Fruit fly (Drosophila melanogaster): ENCODE data around the gene CG15210.

CG15210 gene

DNA sequence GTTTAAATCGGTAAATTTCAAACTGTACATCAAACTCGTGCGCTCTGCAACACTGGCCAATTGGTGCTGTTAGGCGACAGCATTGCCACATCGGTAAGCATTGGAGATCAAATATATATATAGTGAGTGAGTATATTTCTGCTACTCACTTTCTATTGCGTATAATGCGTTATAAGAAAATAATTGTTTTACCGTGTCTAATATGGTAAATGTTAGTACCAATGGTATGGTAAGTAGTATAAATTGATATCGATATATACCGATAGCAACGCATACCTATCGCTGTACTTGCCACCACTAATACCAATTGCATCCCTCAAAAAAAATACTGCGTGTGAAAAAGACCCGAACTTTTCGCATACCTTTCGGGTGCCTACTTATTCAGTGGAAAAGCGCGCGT is 18.3 kb downstream of the CG15210 start, which contains the start of the genes sofe and CG2186:
TSS of gene sofe (minus strand) at position 38 of the 400 bp plus-strand sequence.
TSS of gene CG2186 (plus strand) at position 280 of the 400 bp plus-strand sequence.
- TF ChIP-seq CG10462 (GFP tag; optimal IDR thresholded peaks at IDR 0.05): no peak
- TF ChIP-seq ham (GFP tag; IDR thresholded peaks at IDR 0.05): no peak
- TF ChIP-seq CG14014 (GFP tag; IDR thresholded peaks at IDR 0.05): peak; percentile 20; the same call in 1 of the 2 replicates
- TF ChIP-seq sc (optimal IDR thresholded peaks at IDR 0.05): no peak
- TF ChIP-seq sc (GFP tag; optimal IDR thresholded peaks at IDR 0.05): no peak
- peak; percentile 54 for TF ChIP-seq HLH54F (GFP tag; optimal IDR thresholded peaks at IDR 0.05)
- TF ChIP-seq Hr51 (GFP tag; optimal IDR thresholded peaks at IDR 0.05): peak; percentile 30 to 55
- no peak for TF ChIP-seq BtbVII (GFP tag; optimal IDR thresholded peaks at IDR 0.05)
- peak; percentile 48; the same call in 1 of the 3 replicates for TF ChIP-seq ken (GFP tag; IDR thresholded peaks at IDR 0.05)
- TF ChIP-seq CG11085 (GFP tag; IDR thresholded peaks at IDR 0.05): no peak
- TF ChIP-seq CG17186 (GFP tag; optimal IDR thresholded peaks at IDR 0.05): peak; percentile 68
- TF ChIP-seq ase (GFP tag; IDR thresholded peaks at IDR 0.05): no peak
- no peak for TF ChIP-seq nom (GFP tag; optimal IDR thresholded peaks at IDR 0.05)
- TF ChIP-seq salm (tag; optimal IDR thresholded peaks at IDR 0.05): no peak
- peak; percentile 38; the same call in 1 of the 2 replicates for TF ChIP-seq ttk (GFP tag; IDR thresholded peaks at IDR 0.05)
- peak; percentile 28 for TF ChIP-seq ERR (GFP tag; optimal IDR thresholded peaks at IDR 0.05)
- peak; percentile 38; the same call in 1 of the 2 replicates for TF ChIP-seq CG9215 (GFP tag; IDR thresholded peaks at IDR 0.05)
- TF ChIP-seq CG6254 (GFP tag; optimal IDR thresholded peaks at IDR 0.05): no peak
- TF ChIP-seq corto (GFP tag; optimal IDR thresholded peaks at IDR 0.05): no peak
- TF ChIP-seq unc-4 (GFP tag; IDR thresholded peaks at IDR 0.05; ENCODE audit: partially characterized antibody): peak; percentile 89
- TF ChIP-seq vvl (GFP tag; IDR thresholded peaks at IDR 0.05): peak; percentile 64; the same call in 1 of the 2 replicates
- TF ChIP-seq CG14860 (GFP tag; IDR thresholded peaks at IDR 0.05; ENCODE audit: partially characterized antibody): peak; percentile 80
- TF ChIP-seq gce (GFP tag; IDR thresholded peaks at IDR 0.05): no peak
- peak; percentile 97 for TF ChIP-seq CG10267 (tag; optimal IDR thresholded peaks at IDR 0.05)
- peak; percentile 69 for TF ChIP-seq Dref (GFP tag; IDR thresholded peaks at IDR 0.05)
- TF ChIP-seq Dbx (GFP tag; IDR thresholded peaks at IDR 0.05): peak; percentile 57; the same call in 1 of the 3 replicates
- peak; percentile 46 for TF ChIP-seq CG12659 (GFP tag; optimal IDR thresholded peaks at IDR 0.05)
- TF ChIP-seq chif (GFP tag; optimal IDR thresholded peaks at IDR 0.05): peak in 1 of 2 experiments; percentile 36
- TF ChIP-seq Dip2 (GFP tag; IDR thresholded peaks at IDR 0.05): no peak
- TF ChIP-seq Opbp (GFP tag; IDR thresholded peaks at IDR 0.05; ENCODE audit: partially characterized antibody): peak; percentile 75
- TF ChIP-seq wor (GFP tag; IDR thresholded peaks at IDR 0.05): no peak
- TF ChIP-seq ap (GFP tag; IDR thresholded peaks at IDR 0.05): no peak
- TF ChIP-seq z (GFP tag; IDR thresholded peaks at IDR 0.05): no peak
- peak in 1 of 3 experiments; percentile 25 for TF ChIP-seq Stat92E (GFP tag; optimal IDR thresholded peaks at IDR 0.05)
- TF ChIP-seq CG5180 (GFP tag; optimal IDR thresholded peaks at IDR 0.05): no peak
- no peak for TF ChIP-seq run (tag; optimal IDR thresholded peaks at IDR 0.05)
- TF ChIP-seq unpg (GFP tag; optimal IDR thresholded peaks at IDR 0.05): peak; percentile 53
- TF ChIP-seq NK7.1 (GFP tag; optimal IDR thresholded peaks at IDR 0.05): peak; percentile 14
- TF ChIP-seq CG17802 (tag; optimal IDR thresholded peaks at IDR 0.05): no peak
- TF ChIP-seq Dad (GFP tag; optimal IDR thresholded peaks at IDR 0.05): no peak
- no peak for TF ChIP-seq Doc2 (GFP tag; IDR thresholded peaks at IDR 0.05)
- TF ChIP-seq ranshi (GFP tag; IDR thresholded peaks at IDR 0.05): 0 out of 2 replicates have a peak, but pooled peaks have one; percentile 10
- peak; percentile 57 for TF ChIP-seq MBD-R2 (GFP tag; IDR thresholded peaks at IDR 0.05)
- peak; percentile 10 for TF ChIP-seq Mad (GFP tag; optimal IDR thresholded peaks at IDR 0.05)
- no peak for TF ChIP-seq Hmx (GFP tag; optimal IDR thresholded peaks at IDR 0.05)
- no peak for TF ChIP-seq CG1529 (GFP tag; optimal IDR thresholded peaks at IDR 0.05)
- TF ChIP-seq cas (GFP tag; IDR thresholded peaks at IDR 0.05): 0 out of 2 replicates have a peak, but pooled peaks have one; percentile 31
- peak; percentile 85 for TF ChIP-seq amos (GFP tag; IDR thresholded peaks at IDR 0.05; ENCODE audit: partially characterized antibody)
- no peak for TF ChIP-seq seq (GFP tag; IDR thresholded peaks at IDR 0.05)
- TF ChIP-seq CG17912 (GFP tag; optimal IDR thresholded peaks at IDR 0.05): peak; percentile 25
- TF ChIP-seq sd (tag; optimal IDR thresholded peaks at IDR 0.05): no peak

All from whole organism, embryonic.